Fruit fly (Drosophila melanogaster) whole organism, prepupa: ENCODE measurements around the gene CG13365.

ENCODE experiments used
- CG10631 ChIP-seq: fragments of 200-800 bp; sonication (Bioruptor generic); optimal IDR thresholded peaks from 2 replicates; lab custom pipeline; 2016; ENCODE audit warnings: missing biosample characterization, missing genetic modification characterization
- CG11902 ChIP-seq: fragments of 200-800 bp; sonication (Bioruptor generic); optimal IDR thresholded peaks from 3 replicates; lab custom pipeline; 2016; ENCODE audit warnings: missing biosample characterization, missing genetic modification characterization
- CG3032 ChIP-seq: fragments of 200-800 bp; optimal IDR thresholded peaks from 2 replicates; lab custom pipeline; 2019; ENCODE audit warnings: missing biosample characterization, mild to moderate bottlenecking, missing genetic modification characterization, moderate library complexity
- CG31627 ChIP-seq: fragments of 200-800 bp; sonication (Bioruptor generic); optimal IDR thresholded peaks from 3 replicates; lab custom pipeline; 2016; ENCODE audit warnings: missing biosample characterization, missing genetic modification characterization
- CG32006 ChIP-seq: fragments of 200-800 bp; sonication (Bioruptor generic); optimal IDR thresholded peaks from 3 replicates; lab custom pipeline; 2017; ENCODE audit warnings: missing biosample characterization, mild to moderate bottlenecking, missing genetic modification characterization
- CG9139 ChIP-seq: fragments of 200-800 bp; sonication (Bioruptor generic); optimal IDR thresholded peaks from 3 replicates; lab custom pipeline; 2017; ENCODE audit warnings: missing biosample characterization, mild to moderate bottlenecking, missing genetic modification characterization
- Eip75B ChIP-seq: fragments of 200-800 bp; sonication (Bioruptor generic); optimal IDR thresholded peaks from 3 replicates; lab custom pipeline; 2016; ENCODE audit warnings: missing biosample characterization, missing genetic modification characterization
- Gug ChIP-seq: fragments of 200-800 bp; sonication (Bioruptor generic); IDR thresholded peaks from 2 replicates; pipeline ENCODE4 v1.3.6; 2022; ENCODE audit warnings: missing biosample characterization, missing genetic modification characterization
- Hr39 ChIP-seq: fragments of 200-800 bp; sonication (Bioruptor generic); optimal IDR thresholded peaks from 2 replicates; lab custom pipeline; 2016; ENCODE audit warnings: missing biosample characterization, missing genetic modification characterization
- Lpt ChIP-seq: fragments of 200-800 bp; sonication (Bioruptor generic); optimal IDR thresholded peaks from 3 replicates; lab custom pipeline; 2016; ENCODE audit warnings: missing biosample characterization, missing genetic modification characterization
- Met ChIP-seq: fragments of 200-800 bp; sonication (Bioruptor generic); optimal IDR thresholded peaks from 3 replicates; lab custom pipeline; 2016; ENCODE audit warnings: missing biosample characterization, missing genetic modification characterization
- Sox15 ChIP-seq: fragments of 200-800 bp; sonication (Bioruptor generic); optimal IDR thresholded peaks from 3 replicates; lab custom pipeline; 2016; ENCODE audit warnings: missing biosample characterization, missing genetic modification characterization
- ss ChIP-seq, 2 experiments: fragments of 200-800 bp; sonication (Bioruptor generic); optimal IDR thresholded peaks; 2 replicates in 1 of 2; 3 replicates in 1 of 2; lab custom pipeline; 2017 to 2018; ENCODE audit warnings: mild to moderate bottlenecking in 2 of 2, missing biosample characterization in 2 of 2, missing genetic modification characterization in 2 of 2, moderate library complexity in 1 of 2

DNA sequence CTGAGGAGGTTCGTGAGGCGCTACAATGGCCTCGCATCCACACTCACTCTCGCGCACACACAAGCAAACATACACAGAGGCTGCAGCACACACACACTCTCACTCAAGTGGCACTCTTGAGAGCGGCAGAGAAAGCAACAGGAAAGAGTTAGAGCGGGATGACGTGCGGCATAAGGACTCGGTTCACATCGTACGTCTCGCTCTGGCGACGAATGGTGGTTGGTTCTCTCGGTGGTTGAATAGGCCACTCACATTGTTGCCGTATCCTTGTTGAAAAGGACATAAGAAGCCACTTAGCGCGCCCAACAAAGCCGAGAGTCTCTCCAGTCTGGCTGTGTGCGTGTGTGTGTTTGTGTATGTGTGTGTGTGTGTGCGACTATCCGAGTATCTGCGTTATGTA lies 30.5 kb downstream of the CG13365 start:
- TF ChIP-seq CG11902 (GFP tag; lab: Kevin White, UChicago) (no peak), Met (GFP tag; lab: Kevin White, UChicago) (no peak), Hr39 (GFP tag; lab: Kevin White, UChicago) (no peak), Sox15 (GFP tag; lab: Kevin White, UChicago) (no peak), Lpt (GFP tag; lab: Kevin White, UChicago) (no peak), Eip75B (GFP tag; lab: Kevin White, UChicago) (no peak), CG31627 (GFP tag; lab: Kevin White, UChicago) (no peak), Gug (GFP tag; lab: Robert Waterston, UW) (no peak), CG32006 (no peak), CG9139 (GFP tag; lab: Kevin White, UChicago) (no peak), ss (GFP tag; optimal IDR thresholded peaks at IDR 0.05; lab: Kevin White, UChicago) (no peak), CG3032 (tag; lab: Kevin White, UChicago) (no peak), CG10631 (GFP tag; lab: Kevin White, UChicago) (no peak)
